Worm (Caenorhabditis elegans) whole organism, L3 larva: Measurements from ENCODE around the gene F58D12.3.

Source experiments
- R02D3.7 ChIP-seq: fragments of 150-350 bp; optimal IDR thresholded peaks from 2 replicates; lab custom pipeline; 2014; ENCODE audit warnings: missing biosample characterization, missing genetic modification characterization
- aly-2 ChIP-seq: fragments of 150-350 bp; optimal IDR thresholded peaks from 2 replicates; lab custom pipeline; 2014; ENCODE audit warnings: missing biosample characterization, missing genetic modification characterization
- ceh-28 ChIP-seq: fragments of 150-350 bp; optimal IDR thresholded peaks from 2 replicates; lab custom pipeline; 2014; ENCODE audit warnings: missing biosample characterization, missing genetic modification reagents, missing genetic modification characterization
- ceh-82 ChIP-seq: fragments of 150-350 bp; optimal IDR thresholded peaks from 2 replicates; lab custom pipeline; 2014; ENCODE audit warnings: missing biosample characterization, missing genetic modification characterization
- ceh-9 ChIP-seq: sonication (generic microtip); optimal IDR thresholded peaks from 2 replicates; lab custom pipeline; 2018; ENCODE audit warnings: missing biosample characterization, missing genetic modification characterization
- daf-12 ChIP-seq: fragments of 150-350 bp; optimal IDR thresholded peaks from 2 replicates; lab custom pipeline; 2014; ENCODE audit warnings: missing biosample characterization, missing genetic modification reagents, missing genetic modification characterization
- egl-27 ChIP-seq: sonication (generic microtip); optimal IDR thresholded peaks from 4 replicates; lab custom pipeline; 2017; ENCODE audit warnings: missing biosample characterization, missing genetic modification reagents, missing genetic modification characterization
- elt-1 ChIP-seq: fragments of 150-350 bp; optimal IDR thresholded peaks from 2 replicates; lab custom pipeline; 2014; ENCODE audit warnings: missing biosample characterization, missing genetic modification characterization
- elt-2 ChIP-seq: sonication (generic microtip); optimal IDR thresholded peaks from 2 replicates; lab custom pipeline; 2016; ENCODE audit warnings: missing genetic modification reagents, mild to moderate bottlenecking, missing genetic modification characterization, missing compliant biosample characterization
- eor-1 ChIP-seq, 2 experiments: fragments of 150-350 bp; optimal IDR thresholded peaks; 2 replicates each; lab custom pipeline; 2014 to 2018; ENCODE audit warnings: missing biosample characterization in 2 of 2, missing genetic modification characterization in 2 of 2
- fkh-10 ChIP-seq: sonication (generic microtip); optimal IDR thresholded peaks from 2 replicates; lab custom pipeline; 2017; ENCODE audit warnings: missing biosample characterization, missing genetic modification reagents, missing genetic modification characterization
- fos-1 ChIP-seq: fragments of 150-350 bp; optimal IDR thresholded peaks from 2 replicates; lab custom pipeline; 2014; ENCODE audit warnings: missing biosample characterization, missing genetic modification characterization
- hmg-11 ChIP-seq: sonication (generic microtip); optimal IDR thresholded peaks from 2 replicates; lab custom pipeline; 2016; ENCODE audit warnings: missing genetic modification characterization, missing compliant biosample characterization
- jun-1 ChIP-seq: fragments of 150-350 bp; optimal IDR thresholded peaks from 2 replicates; lab custom pipeline; 2014; ENCODE audit warnings: missing biosample characterization, missing genetic modification reagents, missing genetic modification characterization
- lin-15B ChIP-seq: fragments of 150-350 bp; optimal IDR thresholded peaks from 2 replicates; lab custom pipeline; 2014; ENCODE audit warnings: missing biosample characterization, missing genetic modification characterization
- lin-39 ChIP-seq: fragments of 150-350 bp; optimal IDR thresholded peaks from 2 replicates; lab custom pipeline; 2018; ENCODE audit warnings: missing biosample characterization, missing genetic modification reagents, missing genetic modification characterization
- lsy-12 ChIP-seq: sonication (generic microtip); optimal IDR thresholded peaks from 2 replicates; lab custom pipeline; 2016; ENCODE audit warnings: mild to moderate bottlenecking, missing genetic modification characterization, missing compliant biosample characterization
- mdl-1 ChIP-seq: fragments of 150-350 bp; optimal IDR thresholded peaks from 2 replicates; lab custom pipeline; 2014; ENCODE audit warnings: missing biosample characterization, missing genetic modification characterization
- nhr-11 ChIP-seq: fragments of 150-350 bp; optimal IDR thresholded peaks from 2 replicates; lab custom pipeline; 2014; ENCODE audit warnings: missing biosample characterization, missing genetic modification characterization
- nhr-12 ChIP-seq: fragments of 150-350 bp; optimal IDR thresholded peaks from 2 replicates; lab custom pipeline; 2014; ENCODE audit warnings: missing biosample characterization, missing genetic modification characterization
- nhr-23 ChIP-seq: fragments of 150-350 bp; optimal IDR thresholded peaks from 2 replicates; lab custom pipeline; 2014; ENCODE audit warnings: missing biosample characterization, missing genetic modification reagents, missing genetic modification characterization
- nhr-25 ChIP-seq: sonication (generic microtip); optimal IDR thresholded peaks from 2 replicates; lab custom pipeline; 2017; ENCODE audit warnings: missing biosample characterization, missing genetic modification characterization
- nhr-28 ChIP-seq: fragments of 150-350 bp; optimal IDR thresholded peaks from 2 replicates; lab custom pipeline; 2014; ENCODE audit warnings: missing biosample characterization, missing genetic modification characterization
- nhr-67 ChIP-seq: fragments of 150-350 bp; optimal IDR thresholded peaks from 2 replicates; lab custom pipeline; 2014; ENCODE audit warnings: missing biosample characterization, missing genetic modification characterization
- nhr-77 ChIP-seq: fragments of 150-350 bp; optimal IDR thresholded peaks from 2 replicates; lab custom pipeline; 2014; ENCODE audit warnings: missing biosample characterization, missing genetic modification characterization
- pha-4 ChIP-seq: fragments of 150-350 bp; optimal IDR thresholded peaks from 2 replicates; lab custom pipeline; 2014; ENCODE audit warnings: missing biosample characterization, missing genetic modification reagents, missing genetic modification characterization
- skn-1 ChIP-seq: fragments of 150-350 bp; optimal IDR thresholded peaks from 2 replicates; lab custom pipeline; 2014; ENCODE audit warnings: missing biosample characterization, missing genetic modification characterization
- tbx-2 ChIP-seq: sonication (generic microtip); optimal IDR thresholded peaks from 2 replicates; lab custom pipeline; 2016; ENCODE audit warnings: mild to moderate bottlenecking, missing genetic modification characterization, missing compliant biosample characterization
- unc-39 ChIP-seq: sonication (generic microtip); optimal IDR thresholded peaks from 4 replicates; lab custom pipeline; 2017; ENCODE audit warnings: missing biosample characterization, missing genetic modification characterization
- unc-62 ChIP-seq: fragments of 150-350 bp; sonication (generic microtip); optimal IDR thresholded peaks from 4 replicates; lab custom pipeline; 2014; ENCODE audit warnings: missing biosample characterization, missing genetic modification reagents, missing genetic modification characterization
- zag-1 ChIP-seq: fragments of 150-350 bp; optimal IDR thresholded peaks from 2 replicates; lab custom pipeline; 2014; ENCODE audit warnings: missing biosample characterization, missing genetic modification characterization
- ztf-4 ChIP-seq: fragments of 150-350 bp; optimal IDR thresholded peaks from 2 replicates; lab custom pipeline; 2014; ENCODE audit warnings: missing biosample characterization, missing genetic modification characterization

F58D12.3 gene

DNA sequence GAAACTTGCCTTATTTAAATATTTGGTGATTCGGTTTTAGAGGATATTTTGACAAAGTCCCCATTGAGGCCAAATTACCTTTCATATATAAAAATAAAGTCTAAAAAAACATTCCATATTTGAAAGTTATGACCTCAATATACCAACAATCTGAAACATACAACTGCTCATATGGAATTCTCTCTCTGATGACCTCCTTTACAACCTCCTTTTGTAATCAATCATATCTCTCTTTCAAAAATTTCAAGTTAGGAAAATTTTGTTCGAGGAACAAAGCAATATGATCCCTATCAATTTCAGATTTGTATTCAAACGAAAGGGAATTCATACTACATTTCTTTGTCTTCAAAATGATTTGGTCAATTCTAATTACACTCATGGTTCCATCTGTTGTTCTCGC, 21.9 kb downstream of the F58D12.3 start, which contains the start of gene D1086.6:
Gene D1086.6, plus strand, starts transcription at position 301 of the 400 bp plus-strand sequence.
- TF ChIP-seq ceh-82 (no peak), skn-1 (no peak), elt-2 (tag; lab: Kevin White, UChicago) (no peak), nhr-25 (tag; lab: Kevin White, UChicago) (no peak), ceh-28 (no peak), lin-39 (no peak), eor-1 (tag; optimal IDR thresholded peaks at IDR 0.05; lab: Kevin White, UChicago) (no peak), fkh-10 (no peak), unc-39 (tag; lab: Kevin White, UChicago) (no peak), nhr-12 (no peak), unc-62 (GFP tag; lab: Kevin White, UChicago) (no peak), mdl-1 (tag; lab: Kevin White, UChicago) (no peak), ceh-9 (tag; lab: Kevin White, UChicago) (no peak), R02D3.7 (tag; lab: Kevin White, UChicago) (no peak), nhr-11 (no peak), nhr-67 (tag; lab: Kevin White, UChicago) (no peak), nhr-23 (tag; lab: Kevin White, UChicago) (no peak), fos-1 (tag; lab: Kevin White, UChicago) (no peak)

- no peak for TF ChIP-seq lsy-12 (tag; lab: Kevin White, UChicago)
- TF ChIP-seq hmg-11 (tag; lab: Kevin White, UChicago): no peak
- TF ChIP-seq ceh-28: no peak
- no peak for TF ChIP-seq unc-39 (tag; lab: Kevin White, UChicago)
- no peak for TF ChIP-seq egl-27
- TF ChIP-seq tbx-2 (tag; lab: Kevin White, UChicago): no peak
- TF ChIP-seq zag-1 (tag; lab: Kevin White, UChicago): no peak
- TF ChIP-seq, all 47 proteins: peak for 0
Measured at ce11 chrV:14082453-14082852, 24.8 kb downstream of the F58D12.3 start, which contains the start of gene D1086.10. Gene D1086.10 (plus strand): TSS chrV:14082753.

DNA sequence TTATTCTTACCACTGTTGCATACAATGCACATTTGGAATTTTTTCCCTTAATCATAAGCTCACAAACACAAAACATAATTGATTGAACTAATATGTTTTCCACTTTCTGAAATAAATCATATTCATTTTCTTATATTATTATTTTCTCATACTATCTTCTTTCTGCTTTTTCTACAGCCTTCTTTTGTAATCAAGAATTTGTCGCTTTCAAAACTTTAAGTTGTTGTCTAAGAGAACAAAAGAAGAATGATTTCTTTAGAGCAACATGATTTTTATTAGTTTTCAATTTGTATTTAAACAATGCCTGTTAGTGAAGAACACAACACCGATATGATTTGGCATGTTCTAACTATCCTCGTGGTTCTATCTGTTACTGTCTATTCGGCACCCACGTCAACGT, 26.3 kb downstream of the F58D12.3 start, which contains the start of gene D1086.7:
Gene D1086.7, plus strand, starts transcription at position 301 of the 400 bp plus-strand sequence.
- TF ChIP-seq daf-12 (tag; lab: Kevin White, UChicago): no peak
- TF ChIP-seq, all 47 proteins: peak for 0

DNA sequence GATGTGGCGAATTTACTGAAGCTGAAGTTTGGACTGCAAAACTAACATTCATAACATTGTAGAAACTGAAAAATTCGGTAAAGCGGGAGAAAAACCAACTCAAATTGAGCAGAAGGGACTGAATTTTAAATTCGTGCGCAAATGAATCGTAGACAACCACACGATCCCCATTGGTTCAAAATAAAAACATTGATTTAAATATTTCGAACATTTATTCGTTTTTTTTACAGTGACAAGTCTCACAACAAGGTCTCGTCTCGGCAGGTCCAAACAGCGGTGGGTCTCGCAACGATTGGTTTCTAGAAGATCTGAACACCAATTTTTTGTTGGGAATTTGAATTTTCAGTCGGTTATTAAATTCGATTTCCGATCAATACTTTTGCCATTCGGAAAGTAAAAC, 27.9 kb downstream of the F58D12.3 start, which contains the start of gene D1086.18:
Gene D1086.18, plus strand, starts transcription at position 301 of the 400 bp plus-strand sequence.
- TF ChIP-seq skn-1 (no peak), fkh-10 (no peak), ztf-4 (tag; lab: Kevin White, UChicago) (no peak), pha-4 (tag; lab: Kevin White, UChicago) (no peak), elt-1 (tag; lab: Kevin White, UChicago) (no peak), nhr-67 (tag; lab: Kevin White, UChicago) (no peak), lin-15B (no peak), jun-1 (tag; lab: Kevin White, UChicago) (no peak), tbx-2 (tag; lab: Kevin White, UChicago) (no peak)

ce11 chrV:14088051-14088450, 30.4 kb downstream of the F58D12.3 start, which contains the start of gene D1086.19:
Gene D1086.19 (plus strand): TSS chrV:14088351.
- TF ChIP-seq ztf-4 (tag; lab: Kevin White, UChicago) (no peak), skn-1 (no peak), nhr-11 (no peak), nhr-23 (tag; lab: Kevin White, UChicago) (no peak), aly-2 (tag; lab: Kevin White, UChicago) (no peak), nhr-12 (no peak), elt-2 (tag; lab: Kevin White, UChicago) (no peak), nhr-28 (no peak), R02D3.7 (tag; lab: Kevin White, UChicago) (no peak), eor-1 (tag; optimal IDR thresholded peaks at IDR 0.05; lab: Kevin White, UChicago) (no peak), fkh-10 (no peak)

ce11 chrV:14090309-14090967, 32.8 kb downstream of the F58D12.3 start, which contains the start of the genes D1086.5 and him-5:
Gene D1086.5 (minus strand): TSS chrV:14090359.
Gene him-5 (plus strand): TSS chrV:14090426.
- TF ChIP-seq nhr-77: no peak
- TF ChIP-seq mdl-1 (tag; lab: Kevin White, UChicago): no peak
- no peak for TF ChIP-seq eor-1 (tag; optimal IDR thresholded peaks at IDR 0.05; lab: Kevin White, UChicago)
